Fruit fly (Drosophila melanogaster) Kc167 (cell line): ENCODE measurements around the gene dome.

Experiments
- Myc ChIP-seq: fragments of >200 bp; optimal IDR thresholded peaks from 2 replicates; lab custom pipeline; 2017; ENCODE audit warnings: missing external identifiers
- Sin3A ChIP-seq: fragments of >200 bp; optimal IDR thresholded peaks from 2 replicates; lab custom pipeline; 2018; ENCODE audit warnings: missing external identifiers
- h ChIP-seq: fragments of >200 bp; optimal IDR thresholded peaks from 3 replicates; lab custom pipeline; 2018; ENCODE audit warnings: missing external identifiers
- insv ChIP-seq: fragments of >200 bp; optimal IDR thresholded peaks from 3 replicates; lab custom pipeline; 2018; ENCODE audit warnings: missing external identifiers
- psq ChIP-seq: fragments of >200 bp; optimal IDR thresholded peaks from 2 replicates; lab custom pipeline; 2017; ENCODE audit warnings: missing external identifiers
- ttk ChIP-seq: sonication (Bioruptor generic); optimal IDR thresholded peaks from 2 replicates; lab custom pipeline; 2017; ENCODE audit warnings: missing external identifiers

Gene dome

DNA sequence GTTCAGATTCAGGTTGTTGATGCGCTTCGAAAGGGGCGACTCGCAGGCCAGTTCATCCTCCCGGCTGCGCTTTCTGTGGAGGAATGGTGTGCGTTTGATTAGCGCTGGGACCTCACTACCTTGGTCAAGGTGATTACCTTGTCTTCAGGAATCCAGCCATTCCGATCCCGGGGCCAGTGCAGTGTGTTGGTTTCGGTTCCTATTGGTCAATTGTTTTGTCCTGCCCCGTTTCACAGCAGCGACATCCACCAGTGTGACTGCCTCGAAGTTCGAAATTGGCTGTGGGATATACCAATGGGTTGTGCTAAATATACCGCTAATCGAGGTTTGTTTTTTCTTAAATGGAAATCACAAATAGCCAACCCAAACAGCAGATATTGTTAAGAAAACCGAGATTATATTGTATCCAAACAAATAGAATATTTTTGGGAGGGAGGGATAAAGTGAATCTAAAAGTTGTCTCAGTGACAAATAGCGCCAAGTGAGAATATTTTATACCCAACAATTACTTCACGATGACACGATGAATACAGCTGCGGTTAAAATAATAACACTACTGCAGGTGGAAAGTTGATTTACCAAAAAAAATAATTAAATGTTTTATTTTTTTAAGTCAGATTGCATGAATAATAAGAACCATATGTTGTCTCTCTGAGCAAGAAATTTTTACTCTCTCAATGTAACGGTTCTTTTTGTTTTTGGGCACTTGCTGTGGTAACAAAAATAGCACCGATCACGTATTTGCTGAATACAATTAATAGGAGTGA, 11.7 kb upstream of the dome start, which contains the start of gene CG14229:
TSS of gene CG14229 (minus strand) at position 459 of the 767 bp plus-strand sequence.
- TF ChIP-seq insv, result no peak
- TF ChIP-seq Myc, result no peak
- TF ChIP-seq Sin3A (lab: Kevin White, UChicago), result no peak
- TF ChIP-seq psq (lab: Kevin White, UChicago), result no peak
- TF ChIP-seq h (lab: Kevin White, UChicago), result no peak
- TF ChIP-seq ttk (lab: Kevin White, UChicago), result no peak

DNA sequence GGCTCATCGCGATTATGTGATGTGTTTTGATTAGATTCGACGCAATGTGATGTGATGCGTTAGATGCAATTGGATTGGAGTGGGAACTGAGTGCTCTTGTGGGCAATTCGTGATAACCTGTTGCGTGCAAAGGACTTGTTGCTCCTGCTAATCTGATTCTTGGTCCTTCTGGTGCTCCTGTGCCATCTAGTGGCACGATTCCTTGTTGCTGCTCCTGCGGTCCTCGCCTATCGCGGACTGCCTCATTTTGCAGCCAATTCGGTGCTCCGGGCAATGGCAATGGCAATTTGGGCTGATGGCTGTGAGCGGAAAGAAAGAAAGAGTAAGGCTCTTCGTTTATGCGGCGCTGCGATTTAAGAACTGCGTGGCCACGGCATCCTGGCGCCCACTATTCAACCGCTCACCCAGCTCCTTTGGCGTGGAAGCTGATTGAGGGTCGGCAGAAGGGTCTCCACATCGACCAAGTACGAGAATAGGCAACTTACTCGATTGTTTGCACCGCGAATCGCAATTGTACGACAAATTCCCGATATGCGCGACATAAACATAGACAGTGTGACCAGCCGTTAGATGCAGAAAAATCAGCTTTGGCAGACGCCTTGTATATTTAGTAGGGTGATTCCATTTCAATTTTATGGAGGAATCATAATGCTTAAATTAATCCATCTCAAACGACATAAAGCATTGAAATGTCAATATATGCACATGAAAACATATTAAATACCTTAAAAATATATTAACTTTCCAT, 9.8 kb upstream of the dome start, which contains the start of gene Mer:
TSS of gene Mer (minus strand) at position 550 of the 748 bp plus-strand sequence.
- TF ChIP-seq ttk (lab: Kevin White, UChicago) (no peak), insv (peak; percentile 31)

DNA sequence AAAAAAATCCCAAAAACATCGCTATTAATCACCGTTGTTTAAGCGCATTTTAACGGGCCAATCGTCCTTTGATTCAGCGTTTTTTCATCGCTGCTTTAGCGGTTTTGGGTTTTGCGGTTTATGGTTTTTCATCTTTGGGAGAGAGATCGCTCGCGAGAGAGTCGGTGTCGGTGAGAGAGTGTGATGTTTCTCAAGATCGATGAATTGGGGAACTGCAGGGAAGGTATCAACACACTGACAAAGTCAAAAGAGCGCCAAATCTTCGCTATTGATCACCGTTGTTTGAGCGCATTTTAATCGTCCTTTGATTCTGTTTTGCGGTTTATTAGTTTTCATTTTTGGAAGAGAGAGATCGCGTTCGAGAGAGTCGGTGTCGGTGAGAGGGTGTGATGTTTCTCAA, 6.7 kb upstream of the dome start:
- TF ChIP-seq Myc, result no peak
- no peak for TF ChIP-seq ttk (lab: Kevin White, UChicago)
- no peak for TF ChIP-seq insv

DNA sequence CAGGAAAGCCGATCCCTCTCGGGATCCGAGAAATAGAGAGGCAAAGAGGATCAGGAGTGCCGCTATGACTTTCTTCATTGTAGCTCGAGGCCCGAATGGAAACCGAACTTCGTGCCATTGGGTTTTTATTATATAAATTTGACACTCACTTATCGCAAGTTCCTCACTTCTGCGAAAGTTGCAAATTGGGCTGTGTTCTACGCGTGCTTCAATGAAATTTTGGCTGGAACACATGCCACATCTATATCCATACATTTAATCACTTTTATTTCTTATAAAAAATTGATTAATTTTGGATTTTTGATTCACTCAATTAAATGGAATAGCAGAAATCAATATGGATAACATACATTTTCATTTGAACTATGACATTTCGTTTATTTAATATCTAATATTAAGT, 5.5 kb upstream of the dome start, which contains the start of gene CG14227:
TSS of gene CG14227 (minus strand) at position 101 of the 400 bp plus-strand sequence.
- TF ChIP-seq psq (lab: Kevin White, UChicago) (no peak), Myc (no peak)

DNA sequence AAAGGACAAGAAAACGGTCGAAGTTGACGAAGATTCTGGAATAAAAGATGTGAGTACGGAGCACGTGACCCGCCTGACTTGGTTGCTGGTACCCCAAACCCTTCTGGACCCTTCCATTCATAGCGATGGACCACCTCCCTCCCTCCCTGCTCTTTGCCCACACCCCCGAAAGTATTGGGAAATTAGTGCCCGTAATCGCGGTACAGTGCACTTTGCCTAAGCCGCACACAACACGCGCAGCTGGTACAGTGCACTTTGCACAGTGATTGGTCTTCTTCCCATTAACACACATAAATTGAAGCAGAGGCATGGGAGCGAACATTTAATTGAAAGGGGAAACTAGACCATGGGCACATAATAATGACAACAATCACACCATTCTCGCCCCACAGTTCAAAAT, 730 bp upstream of the dome start:
- no peak for TF ChIP-seq ttk (lab: Kevin White, UChicago)
- TF ChIP-seq h (lab: Kevin White, UChicago), result no peak
- no peak for TF ChIP-seq Myc
- no peak for TF ChIP-seq insv
- no peak for TF ChIP-seq Sin3A (lab: Kevin White, UChicago)
- no peak for TF ChIP-seq psq (lab: Kevin White, UChicago)

DNA sequence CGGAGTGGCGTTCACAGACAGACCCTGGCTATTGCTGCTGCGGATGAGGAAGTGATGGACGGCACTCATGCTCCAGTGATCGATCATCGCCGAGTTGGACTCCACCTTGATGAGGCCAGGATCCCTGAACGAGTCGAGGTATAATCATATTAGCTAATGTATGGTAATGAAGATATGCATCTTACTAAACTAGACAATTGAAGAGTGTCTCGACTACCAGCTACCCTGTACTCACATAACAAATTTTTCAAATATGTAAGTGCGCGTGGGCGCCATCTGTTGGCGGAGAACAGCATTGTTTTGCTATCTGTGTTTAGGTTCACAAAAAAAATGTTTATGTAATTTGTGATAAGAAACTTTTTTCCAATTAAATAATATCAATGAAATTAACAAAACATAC, 4.1 kb downstream of the dome start:
- no peak for TF ChIP-seq Sin3A (lab: Kevin White, UChicago)

DNA sequence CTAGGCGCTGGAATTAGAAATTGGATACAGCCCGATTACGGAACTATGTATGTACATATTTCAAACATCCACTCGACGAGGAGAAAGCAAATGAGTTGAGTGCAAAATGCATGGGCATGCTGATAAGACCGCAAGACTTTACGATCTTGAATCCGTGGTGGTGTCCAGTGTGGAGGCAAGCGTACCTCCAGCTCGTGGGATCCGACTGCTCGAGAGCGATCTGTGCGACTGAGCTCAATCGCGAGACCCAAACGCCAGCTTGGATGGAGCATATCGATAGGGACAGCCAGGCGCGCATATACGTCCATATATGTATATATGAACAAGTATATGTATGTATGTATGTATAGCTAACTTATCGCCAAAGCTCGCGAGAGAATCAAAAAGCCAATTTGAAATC, 7.7 kb downstream of the dome start, which contains the start of gene et:
TSS of gene et (minus strand) at position 230 of the 400 bp plus-strand sequence.
- TF ChIP-seq ttk (lab: Kevin White, UChicago), result no peak

DNA sequence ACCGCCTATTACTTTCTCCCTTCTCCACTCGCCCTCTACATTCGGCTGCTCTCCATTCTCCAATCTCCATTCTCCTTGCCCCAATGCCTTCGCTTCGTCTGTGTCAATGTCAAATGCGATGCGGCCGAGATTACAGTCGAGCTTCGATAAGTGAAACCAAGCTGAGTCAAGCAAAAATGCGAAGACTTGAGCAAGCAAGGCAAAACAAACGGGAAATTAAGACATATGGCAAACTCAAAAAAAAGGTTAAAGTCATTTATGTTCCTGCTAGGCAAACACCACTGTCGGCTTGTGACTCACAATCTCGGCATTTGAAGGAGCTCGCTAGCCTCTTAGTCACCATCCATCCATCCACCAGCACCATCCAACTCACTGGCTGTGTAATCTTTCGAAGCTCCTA, 14.9 kb downstream of the dome start:
- no peak for TF ChIP-seq insv
- TF ChIP-seq psq (lab: Kevin White, UChicago), result no peak
- TF ChIP-seq Myc, result no peak
- TF ChIP-seq h (lab: Kevin White, UChicago), result no peak
- no peak for TF ChIP-seq Sin3A (lab: Kevin White, UChicago)
- no peak for TF ChIP-seq ttk (lab: Kevin White, UChicago)

DNA sequence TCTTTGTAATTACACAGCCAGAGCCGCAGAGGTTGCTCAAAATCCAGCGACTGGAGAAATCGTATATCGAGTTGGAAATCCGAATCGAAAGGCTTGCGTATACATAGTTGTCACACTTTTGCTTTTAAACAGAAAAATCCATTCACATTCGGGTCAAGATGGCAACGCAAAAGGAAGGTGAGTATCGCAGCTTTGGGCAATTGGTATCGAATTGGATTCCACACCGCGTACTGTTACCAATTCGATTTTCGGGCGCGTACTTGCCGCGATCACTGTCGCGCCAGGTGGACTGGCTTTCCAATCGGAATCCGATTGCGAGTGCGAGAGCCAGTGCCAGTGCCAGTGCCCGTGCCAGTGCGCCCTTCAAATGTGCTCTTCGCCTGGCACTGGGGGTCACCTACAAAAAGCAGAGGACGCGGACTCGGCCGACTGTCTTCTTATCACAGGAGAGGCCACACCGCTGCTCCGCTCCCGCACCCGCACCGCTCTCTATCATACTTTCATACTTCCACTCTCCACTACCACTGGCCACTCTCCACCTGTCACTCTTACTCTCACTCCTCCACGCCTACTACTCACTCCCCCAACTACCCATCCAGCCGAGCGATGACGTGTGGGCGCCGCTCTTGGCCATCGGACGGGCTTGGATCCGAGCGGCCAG, 15.7 kb downstream of the dome start:
- no peak for TF ChIP-seq insv
- TF ChIP-seq ttk (lab: Kevin White, UChicago), result no peak
- TF ChIP-seq psq (lab: Kevin White, UChicago), result no peak
- TF ChIP-seq Sin3A (lab: Kevin White, UChicago), result no peak
- no peak for TF ChIP-seq h (lab: Kevin White, UChicago)
- TF ChIP-seq Myc, result no peak

DNA sequence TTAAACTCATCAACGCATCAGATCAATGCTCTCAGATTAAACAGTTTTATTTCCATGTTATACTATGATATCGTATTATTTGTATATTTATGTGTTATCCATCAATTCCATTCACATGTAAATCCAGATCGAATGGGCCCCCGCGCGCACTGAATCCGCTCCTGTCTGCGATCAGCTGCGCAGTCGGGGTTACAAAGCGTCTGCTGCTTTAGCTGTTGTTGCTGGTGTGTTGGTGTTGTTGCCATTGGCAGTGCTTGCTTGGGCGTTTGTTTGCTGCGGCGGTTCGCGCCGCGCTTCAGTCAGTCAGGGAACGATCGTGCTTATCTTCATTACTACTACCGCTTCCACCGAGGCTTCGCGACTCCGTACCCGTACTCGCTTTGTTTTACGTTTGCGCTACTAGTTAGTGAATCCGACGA, 16.3 kb downstream of the dome start, which contains the start of gene Zw:
TSS of gene Zw (plus strand) at position 262 of the 419 bp plus-strand sequence.
- no peak for TF ChIP-seq h (lab: Kevin White, UChicago)
- TF ChIP-seq insv, result no peak
- no peak for TF ChIP-seq Myc
- TF ChIP-seq ttk (lab: Kevin White, UChicago), result no peak
- no peak for TF ChIP-seq Sin3A (lab: Kevin White, UChicago)
- TF ChIP-seq psq (lab: Kevin White, UChicago), result no peak

DNA sequence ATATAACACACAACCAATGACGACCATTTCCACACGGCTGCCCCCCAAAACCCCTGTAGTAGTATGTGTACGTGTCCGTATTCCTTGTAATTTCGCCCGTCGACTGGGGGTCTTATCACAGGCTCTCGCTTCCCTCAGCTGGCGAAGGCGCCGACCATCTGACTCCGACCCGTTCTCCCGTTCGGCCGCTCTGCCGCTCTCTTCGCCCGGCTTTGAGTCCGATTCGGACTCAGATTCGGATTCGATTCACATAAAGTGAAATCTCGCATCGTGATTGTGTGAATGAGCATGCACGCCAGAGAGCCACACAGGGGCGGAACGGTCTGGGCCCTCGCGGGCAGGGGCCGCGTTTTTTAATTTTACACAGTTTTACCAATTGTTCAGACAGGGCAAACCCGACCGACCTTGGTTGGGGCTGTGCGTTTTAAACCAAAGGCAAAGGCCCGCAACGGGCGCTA, 17.6 kb downstream of the dome start:
- TF ChIP-seq insv (no peak), psq (lab: Kevin White, UChicago) (no peak), h (lab: Kevin White, UChicago) (no peak), Sin3A (lab: Kevin White, UChicago) (no peak)

DNA sequence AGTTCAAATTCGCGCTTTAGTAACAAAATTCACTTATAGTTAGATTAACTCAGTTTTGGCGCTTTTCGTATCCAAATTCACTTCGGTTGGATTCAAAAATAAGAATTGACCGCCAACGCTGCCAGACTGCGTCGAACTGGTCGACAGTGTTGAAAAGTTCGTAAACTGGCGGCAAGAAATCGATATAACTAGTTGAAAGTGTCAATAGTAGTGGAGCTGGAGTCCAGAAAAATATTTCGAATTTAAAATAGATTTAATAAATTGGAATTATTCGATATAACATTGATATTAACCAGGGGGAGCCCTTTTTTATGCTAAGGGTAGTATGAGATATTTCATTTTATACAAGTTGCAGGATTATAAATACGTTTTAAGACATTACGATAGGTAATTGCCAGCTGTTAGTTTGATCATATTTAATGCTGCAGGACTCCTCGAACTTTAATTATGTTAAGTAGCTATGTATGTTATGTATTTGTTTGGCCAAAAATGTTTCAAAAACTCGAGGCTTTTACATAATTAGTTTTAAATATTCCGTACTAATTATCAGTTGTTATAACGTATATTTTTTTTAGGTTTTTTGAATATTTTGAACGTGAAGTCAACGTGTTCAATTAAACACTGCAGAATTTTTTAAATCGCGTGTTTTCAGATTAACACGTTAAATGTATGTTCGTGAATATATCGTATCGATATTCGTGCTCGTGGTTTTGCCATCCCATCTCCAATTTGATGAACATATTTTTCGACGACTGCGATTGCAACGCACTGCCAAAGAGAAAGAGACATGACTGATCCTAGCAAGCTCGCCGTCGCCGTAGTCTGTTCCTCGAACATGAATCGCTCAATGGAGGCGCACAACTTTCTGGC, 19.2 kb downstream of the dome start, which contains the start of the genes CG14223 and Ssu72:
TSS of gene CG14223 (minus strand) at position 113 of the 870 bp plus-strand sequence.
TSS of gene Ssu72 (plus strand) at position 703 of the 870 bp plus-strand sequence.
- TF ChIP-seq insv, result no peak
- TF ChIP-seq ttk (lab: Kevin White, UChicago), result no peak
- TF ChIP-seq psq (lab: Kevin White, UChicago), result no peak
- TF ChIP-seq h (lab: Kevin White, UChicago), result no peak
